Fruit fly (Drosophila melanogaster) S2 (cell line): Measurements from ENCODE around the gene Cap-D3.

Experiments used
- CG8478 ChIP-seq: fragments of >200 bp; optimal IDR thresholded peaks from 2 replicates; lab custom pipeline; 2018
- CTCF ChIP-seq, 2 experiments: fragments of >200 bp; optimal IDR thresholded peaks; 2 replicates each; lab custom pipeline; 2018

dm6 chr2L:5537063-5537462 is 11.4 kb downstream of the Cap-D3 start:
- TF ChIP-seq CG8478 (lab: Kevin White, UChicago) (no peak), CTCF (optimal IDR thresholded peaks at IDR 0.05; lab: Kevin White, UChicago) (no peak)
